Worm (Caenorhabditis elegans) whole organism, L2 larva: ENCODE results near the gene cyp-33E1.

Experiments
- F13H6.1 ChIP-seq: sonication (generic microtip); optimal IDR thresholded peaks from 2 replicates; lab custom pipeline; 2016; ENCODE audit warnings: missing genetic modification characterization, missing compliant biosample characterization
- ama-1 ChIP-seq: fragments of 150-350 bp; optimal IDR thresholded peaks from 2 replicates; lab custom pipeline; 2018; ENCODE audit warnings: inconsistent platforms
- ceh-16 ChIP-seq: fragments of 150-350 bp; optimal IDR thresholded peaks from 2 replicates; lab custom pipeline; 2014; ENCODE audit warnings: missing biosample characterization, missing genetic modification characterization
- egl-27 ChIP-seq: sonication (generic microtip); optimal IDR thresholded peaks from 3 replicates; lab custom pipeline; 2017; ENCODE audit warnings: missing biosample characterization, missing genetic modification reagents, missing genetic modification characterization
- gmeb-1 ChIP-seq: fragments of 150-350 bp; optimal IDR thresholded peaks from 2 replicates; lab custom pipeline; 2014; ENCODE audit warnings: missing biosample characterization, missing genetic modification characterization
- nhr-11 ChIP-seq: fragments of 150-350 bp; optimal IDR thresholded peaks from 2 replicates; lab custom pipeline; 2014; ENCODE audit warnings: missing biosample characterization, missing genetic modification characterization
- nhr-12 ChIP-seq: fragments of 150-350 bp; optimal IDR thresholded peaks from 2 replicates; lab custom pipeline; 2014; ENCODE audit warnings: missing biosample characterization, missing genetic modification characterization
- nhr-6 ChIP-seq: fragments of 150-350 bp; optimal IDR thresholded peaks from 2 replicates; lab custom pipeline; 2014; ENCODE audit warnings: missing biosample characterization, missing genetic modification characterization
- nhr-77 ChIP-seq: fragments of 150-350 bp; optimal IDR thresholded peaks from 2 replicates; lab custom pipeline; 2014; ENCODE audit warnings: missing biosample characterization, missing genetic modification characterization
- skn-1 ChIP-seq: sonication (generic microtip); optimal IDR thresholded peaks from 2 replicates; lab custom pipeline; 2017; ENCODE audit warnings: missing biosample characterization, missing genetic modification characterization
- sma-3 ChIP-seq: sonication (generic microtip); optimal IDR thresholded peaks from 2 replicates; lab custom pipeline; 2016; ENCODE audit warnings: missing genetic modification reagents, missing genetic modification characterization, missing compliant biosample characterization
- sma-9 ChIP-seq, 2 experiments: fragments of 150-350 bp in 1 of 2; sonication (generic microtip) in 1 of 2; optimal IDR thresholded peaks; 2 replicates each; lab custom pipeline; 2014 to 2016; ENCODE audit warnings: missing genetic modification characterization in 2 of 2, mild to moderate bottlenecking in 1 of 2, missing biosample characterization in 1 of 2, missing compliant biosample characterization in 1 of 2, missing genetic modification reagents in 1 of 2, moderate library complexity in 1 of 2
- snpc-4 ChIP-seq: fragments of 150-350 bp; optimal IDR thresholded peaks from 2 replicates; lab custom pipeline; 2014; ENCODE audit warnings: missing biosample characterization, missing genetic modification characterization
- unc-62 ChIP-seq: fragments of 150-350 bp; optimal IDR thresholded peaks from 2 replicates; lab custom pipeline; 2014; ENCODE audit warnings: missing biosample characterization, missing genetic modification reagents, missing genetic modification characterization

DNA sequence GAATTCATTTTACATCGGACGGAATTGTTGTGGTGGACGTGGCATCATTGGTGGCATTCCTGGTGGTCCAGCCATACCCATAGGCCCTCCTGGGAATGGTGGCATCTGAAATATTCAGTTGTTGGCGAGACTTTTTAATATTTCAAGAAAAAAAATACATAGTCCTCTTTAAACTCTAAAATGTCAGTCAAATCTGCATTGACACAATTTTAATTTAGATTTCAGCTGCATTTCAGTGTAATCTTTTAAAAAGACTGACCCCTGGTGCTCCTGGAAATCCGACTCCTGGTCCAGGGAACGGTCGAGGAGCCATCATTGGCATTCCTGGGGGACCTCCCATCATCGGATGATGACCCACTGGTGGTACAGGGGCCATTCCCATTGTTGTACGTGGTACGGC is 38.6 kb upstream of the cyp-33E1 start:
- TF ChIP-seq unc-62 (GFP tag; lab: Kevin White, UChicago), result no peak
- no peak for TF ChIP-seq gmeb-1
- no peak for TF ChIP-seq nhr-12 (tag; lab: Kevin White, UChicago)
- no peak for TF ChIP-seq ceh-16 (tag; lab: Kevin White, UChicago)
- TF ChIP-seq snpc-4 (tag; lab: Kevin White, UChicago), result no peak
- no peak for TF ChIP-seq F13H6.1 (tag; lab: Kevin White, UChicago)
- TF ChIP-seq egl-27 (tag; lab: Kevin White, UChicago), result no peak
- TF ChIP-seq ama-1, result no peak
- TF ChIP-seq sma-3 (GFP tag; lab: Kevin White, UChicago), result no peak
- no peak for TF ChIP-seq skn-1 (tag; lab: Kevin White, UChicago)
- no peak for TF ChIP-seq sma-9 (GFP tag; optimal IDR thresholded peaks at IDR 0.05; lab: Kevin White, UChicago)
- TF ChIP-seq sma-9 (tag; optimal IDR thresholded peaks at IDR 0.05; lab: Kevin White, UChicago), result no peak
- TF ChIP-seq nhr-6, result no peak
- no peak for TF ChIP-seq nhr-77 (tag; lab: Kevin White, UChicago)
- TF ChIP-seq nhr-11 (tag; lab: Kevin White, UChicago), result no peak
